Fruit fly (Drosophila melanogaster) whole organism, pupa: ENCODE results near the gene CG6283.

ENCODE experiments used
- CG10348 ChIP-seq: fragments of 200-800 bp; sonication (Bioruptor generic); IDR thresholded peaks from 2 replicates; pipeline ENCODE4 v1.3.6; 2022; ENCODE audit warnings: missing biosample characterization, missing genetic modification characterization
- CG12605 ChIP-seq: fragments of 200-800 bp; sonication (Bioruptor generic); IDR thresholded peaks from 2 replicates; pipeline ENCODE4 v1.3.6; 2022; ENCODE audit warnings: missing biosample characterization, missing genetic modification characterization
- CG15710 ChIP-seq: fragments of 200-800 bp; sonication (Bioruptor generic); optimal IDR thresholded peaks from 2 replicates; lab custom pipeline; 2018; ENCODE audit warnings: missing biosample characterization, mild to moderate bottlenecking, missing genetic modification characterization, moderate library complexity
- CG8159 ChIP-seq: fragments of 200-800 bp; sonication (Bioruptor generic); optimal IDR thresholded peaks from 3 replicates; lab custom pipeline; 2018; ENCODE audit warnings: missing biosample characterization, mild to moderate bottlenecking, missing genetic modification characterization, moderate library complexity
- CG9948 ChIP-seq: fragments of 200-800 bp; sonication (Bioruptor generic); optimal IDR thresholded peaks from 2 replicates; lab custom pipeline; 2018; ENCODE audit warnings: missing biosample characterization, mild to moderate bottlenecking, missing genetic modification characterization, moderate library complexity
- D1 ChIP-seq: fragments of 200-800 bp; sonication (Bioruptor generic); optimal IDR thresholded peaks from 2 replicates; lab custom pipeline; 2018; ENCODE audit warnings: missing biosample characterization, mild to moderate bottlenecking, missing genetic modification characterization, moderate library complexity
- Snoo ChIP-seq: fragments of 200-800 bp; sonication (Bioruptor generic); optimal IDR thresholded peaks from 3 replicates; lab custom pipeline; 2017; ENCODE audit warnings: missing biosample characterization, mild to moderate bottlenecking, missing genetic modification characterization, inconsistent platforms
- fd96Ca ChIP-seq: fragments of 200-800 bp; sonication (Bioruptor generic); IDR thresholded peaks from 3 replicates; pipeline ENCODE4 v1.3.6; 2022; ENCODE audit warnings: missing biosample characterization, missing genetic modification characterization
- gl ChIP-seq: fragments of 200-800 bp; sonication (Bioruptor generic); optimal IDR thresholded peaks from 2 replicates; lab custom pipeline; 2018; ENCODE audit warnings: missing biosample characterization, mild to moderate bottlenecking, missing genetic modification characterization

- TF ChIP-seq CG15710 (tag; lab: Kevin White, UChicago), result no peak
- no peak for TF ChIP-seq fd96Ca
- TF ChIP-seq Snoo (tag; lab: Kevin White, UChicago), result no peak
- TF ChIP-seq CG9948 (tag; lab: Kevin White, UChicago), result no peak
- TF ChIP-seq CG8159 (tag; lab: Kevin White, UChicago), result no peak
- TF ChIP-seq CG10348 (GFP tag; lab: Robert Waterston, UW), result no peak
- TF ChIP-seq CG12605, result no peak
- no peak for TF ChIP-seq gl
- TF ChIP-seq D1 (tag; lab: Kevin White, UChicago), result no peak
These were observed 3.0 kb downstream of the CG6283 start, which contains the start of gene CG17192 for dm6 chr3R:27018187-27018586.
